Fruit fly (Drosophila melanogaster) whole organism, pupa: ENCODE results near the gene CG32409.
A peak's percentile ranks its signal among the peaks of the same experiment; 100 is the strongest.

ENCODE experiments used
- CG14655 ChIP-seq: fragments of 200-800 bp; sonication (Bioruptor generic); optimal IDR thresholded peaks from 3 replicates; lab custom pipeline; 2017; ENCODE audit warnings: mild to moderate bottlenecking, missing biosample characterization, missing genetic modification reagents, missing genetic modification characterization
- CG15710 ChIP-seq: fragments of 200-800 bp; sonication (Bioruptor generic); optimal IDR thresholded peaks from 2 replicates; lab custom pipeline; 2018; ENCODE audit warnings: missing biosample characterization, mild to moderate bottlenecking, missing genetic modification characterization, moderate library complexity
- CG32121 ChIP-seq: fragments of 200-800 bp; sonication (Bioruptor generic); IDR thresholded peaks from 2 replicates; pipeline ENCODE4 v1.3.6; 2022; ENCODE audit warnings: missing biosample characterization, missing genetic modification characterization
- D1 ChIP-seq: fragments of 200-800 bp; sonication (Bioruptor generic); optimal IDR thresholded peaks from 2 replicates; lab custom pipeline; 2018; ENCODE audit warnings: missing biosample characterization, mild to moderate bottlenecking, missing genetic modification characterization, moderate library complexity
- Pif1B ChIP-seq: fragments of 200-800 bp; sonication (Bioruptor generic); optimal IDR thresholded peaks from 3 replicates; lab custom pipeline; 2016; ENCODE audit warnings: missing biosample characterization, missing genetic modification characterization
- fd96Ca ChIP-seq: fragments of 200-800 bp; sonication (Bioruptor generic); IDR thresholded peaks from 3 replicates; pipeline ENCODE4 v1.3.6; 2022; ENCODE audit warnings: missing biosample characterization, missing genetic modification characterization

DNA sequence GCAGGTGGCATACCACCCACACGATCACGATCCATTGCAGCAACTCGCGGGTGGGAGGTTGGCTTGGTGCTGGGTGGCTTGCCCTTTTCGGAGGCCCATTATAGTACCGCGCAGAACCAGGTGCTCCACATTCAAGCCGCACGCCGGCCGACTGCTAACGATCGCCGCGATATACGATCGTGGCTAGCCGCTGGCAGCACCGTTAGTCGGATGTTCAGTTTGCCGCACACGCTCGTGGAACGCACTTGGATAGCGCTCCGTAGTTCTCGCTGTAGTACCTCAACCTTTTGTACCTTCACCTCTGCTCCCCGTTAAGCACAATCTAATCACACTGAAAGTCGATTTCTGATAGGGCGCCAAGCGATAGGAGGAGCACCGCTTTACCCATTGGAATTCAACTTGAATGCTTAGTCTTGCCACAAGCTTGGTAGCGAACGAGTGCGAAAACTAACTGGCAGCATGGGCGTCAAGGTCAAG is 24.4 kb downstream of the CG32409 start, which contains the start of gene CG33523:
- TF ChIP-seq D1 (tag; lab: Kevin White, UChicago), result no peak
- no peak for TF ChIP-seq CG15710
- TF ChIP-seq CG14655 (GFP tag; lab: Kevin White, UChicago), result no peak
- no peak for TF ChIP-seq fd96Ca (GFP tag; lab: Robert Waterston, UW)
- TF ChIP-seq CG32121 (GFP tag; lab: Robert Waterston, UW), result 0 out of 2 replicates have a peak, but pooled peaks have one; percentile 19
- TF ChIP-seq Pif1B (GFP tag; lab: Kevin White, UChicago), result no peak
